Fruit fly (Drosophila melanogaster): ENCODE data around the gene CG4678.

The CG4678 gene

DNA sequence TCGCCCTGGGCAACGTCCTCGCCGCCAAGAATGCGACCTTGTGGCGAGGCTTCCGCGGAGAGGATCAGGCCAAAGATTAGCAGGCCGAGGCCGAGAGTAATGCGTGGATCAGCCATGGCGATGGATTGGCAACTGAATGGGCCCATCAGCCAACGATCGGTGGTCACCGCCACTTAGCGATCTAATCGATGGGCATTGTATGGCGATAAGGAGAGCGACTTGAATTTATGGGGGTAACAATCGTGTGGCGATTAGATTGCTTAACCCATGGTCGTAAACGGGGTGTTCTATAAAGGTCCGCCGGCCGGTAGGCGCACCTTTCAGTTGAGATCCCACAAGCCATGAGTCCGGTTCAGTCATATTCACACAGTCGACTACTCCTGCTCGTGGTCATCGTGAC is 7.8 kb downstream of the CG4678 start, which contains the start of the genes CG9673 and CG4653:
TSS of gene CG9673 (minus strand) at position 138 of the 400 bp plus-strand sequence.
TSS of gene CG4653 (plus strand) at position 335 of the 400 bp plus-strand sequence.
- TF ChIP-seq foxo (GFP tag; optimal IDR thresholded peaks at IDR 0.05), result no peak
- no peak for TF ChIP-seq psq (GFP tag; optimal IDR thresholded peaks at IDR 0.05)
- TF ChIP-seq br (GFP tag; optimal IDR thresholded peaks at IDR 0.05), result no peak
- no peak for TF ChIP-seq dmrt93B (GFP tag; optimal IDR thresholded peaks at IDR 0.05)
- peak; percentile 24 for TF ChIP-seq CrebA (GFP tag; optimal IDR thresholded peaks at IDR 0.05; ENCODE audit: borderline replicate concordance)

DNA sequence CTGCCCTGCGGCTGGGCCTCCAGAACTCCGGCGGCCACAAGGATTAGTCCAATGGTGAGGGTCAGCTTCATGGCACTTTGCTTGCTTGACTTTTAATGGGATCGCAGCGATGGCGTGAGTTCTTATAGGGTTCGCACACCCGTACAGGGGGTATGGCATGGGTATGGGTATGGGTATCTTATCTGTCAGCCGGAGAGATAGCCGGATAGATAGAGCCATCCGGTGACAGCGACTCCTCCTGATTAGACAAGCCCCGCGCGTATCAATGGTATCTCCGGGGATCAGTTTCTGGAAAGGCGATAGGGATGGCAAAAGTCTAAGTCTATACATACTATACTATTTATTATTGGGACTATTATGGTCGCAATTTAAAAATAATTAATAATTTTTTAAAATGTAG is 10.8 kb downstream of the CG4678 start, which contains the start of gene CG9672:
TSS of gene CG9672 (minus strand) at position 101 of the 400 bp plus-strand sequence.
- TF ChIP-seq lola (GFP tag; optimal IDR thresholded peaks at IDR 0.05) (no peak), h (GFP tag; optimal IDR thresholded peaks at IDR 0.05) (peak; percentile 12)

DNA sequence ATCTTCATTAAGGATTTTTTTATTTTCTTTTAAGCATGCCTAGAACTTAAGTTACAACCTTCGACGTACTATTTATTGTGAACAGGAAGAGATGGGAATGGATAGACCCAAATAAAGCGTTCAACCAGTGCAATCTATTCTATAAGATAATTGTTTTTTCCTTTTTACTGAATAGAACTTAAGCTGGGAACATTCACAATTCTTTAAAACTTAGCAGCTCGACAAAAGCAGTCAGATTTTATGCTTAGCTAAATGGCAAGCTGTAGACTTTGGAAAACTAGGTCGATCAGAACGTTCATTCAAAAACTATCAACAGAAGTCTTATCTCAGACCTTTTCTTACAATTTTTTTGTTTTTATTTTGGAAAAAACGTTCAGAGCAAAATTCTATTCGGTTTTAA is 15.1 kb downstream of the CG4678 start, which contains the start of gene CG13008:
TSS of gene CG13008 (plus strand) at position 301 of the 400 bp plus-strand sequence.
- no peak for TF ChIP-seq jim (GFP tag; optimal IDR thresholded peaks at IDR 0.05)
- TF ChIP-seq lola (GFP tag; optimal IDR thresholded peaks at IDR 0.05), result no peak
- TF ChIP-seq OdsH (GFP tag; optimal IDR thresholded peaks at IDR 0.05), result no peak
- TF ChIP-seq sv (GFP tag; optimal IDR thresholded peaks at IDR 0.05), result no peak
- no peak for TF ChIP-seq Sp1 (GFP tag; optimal IDR thresholded peaks at IDR 0.05)
- no peak for TF ChIP-seq Vsx2 (GFP tag; optimal IDR thresholded peaks at IDR 0.05; ENCODE audit: partially characterized antibody)
- no peak for TF ChIP-seq Hnf4 (GFP tag; optimal IDR thresholded peaks at IDR 0.05)
- TF ChIP-seq Abd-B (GFP tag; optimal IDR thresholded peaks at IDR 0.05), result no peak
- TF ChIP-seq Mio (GFP tag; optimal IDR thresholded peaks at IDR 0.05), result no peak

DNA sequence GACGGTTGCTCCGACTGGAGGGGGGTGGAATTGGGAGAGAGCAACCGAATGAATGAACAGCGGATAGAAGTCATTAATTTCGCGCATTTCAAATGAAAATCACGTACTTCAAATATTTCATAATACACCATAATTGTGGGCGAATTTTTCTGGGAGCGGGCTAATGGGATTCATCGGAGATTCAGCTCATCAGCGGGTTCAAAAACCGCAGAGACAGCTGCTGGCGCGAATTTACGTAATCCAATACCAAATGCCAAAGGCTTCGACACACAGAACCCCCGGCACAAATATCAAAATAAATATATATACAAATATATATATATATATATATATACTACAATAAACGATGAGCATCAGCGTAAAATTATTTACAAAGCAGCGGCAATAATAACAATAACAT is 20.7 kb downstream of the CG4678 start:
- TF ChIP-seq fru (GFP tag; optimal IDR thresholded peaks at IDR 0.05), result no peak
- no peak for TF ChIP-seq Rel (GFP tag; optimal IDR thresholded peaks at IDR 0.05)
- TF ChIP-seq Rel (tag; optimal IDR thresholded peaks at IDR 0.05), result peak; percentile 58

DNA sequence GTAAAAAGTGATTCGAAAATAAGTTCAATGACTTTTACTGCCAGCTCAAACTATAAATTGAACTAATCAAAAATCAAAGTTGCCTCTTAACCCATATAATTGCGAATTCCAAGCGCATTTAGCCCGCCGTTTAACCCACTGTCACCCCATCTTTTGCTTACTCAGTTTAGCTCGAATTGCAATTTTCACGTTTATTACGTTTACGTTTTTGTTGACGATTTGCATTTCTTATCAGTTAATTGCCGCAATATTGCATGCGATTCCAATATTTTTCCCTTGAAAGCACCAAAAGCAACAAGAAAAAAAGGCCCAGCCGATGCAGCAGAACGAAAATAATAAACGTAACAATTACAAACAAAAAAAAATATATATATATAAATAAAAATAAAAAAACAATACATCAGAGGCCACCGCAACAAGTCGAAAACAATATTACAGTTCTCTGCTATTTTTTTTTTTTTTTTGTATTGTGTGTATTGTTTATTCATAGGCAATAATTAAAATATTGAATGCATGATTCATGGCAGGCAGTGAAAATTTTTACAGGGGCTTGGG is 22.3 kb downstream of the CG4678 start:
- TF ChIP-seq Abd-B (GFP tag; optimal IDR thresholded peaks at IDR 0.05) (no peak), Sp1 (GFP tag; optimal IDR thresholded peaks at IDR 0.05) (no peak), Hr83 (GFP tag; optimal IDR thresholded peaks at IDR 0.05; ENCODE audit: poor library complexity, severe bottlenecking) (no peak), foxo (GFP tag; optimal IDR thresholded peaks at IDR 0.05) (no peak), dsf (GFP tag; optimal IDR thresholded peaks at IDR 0.05; ENCODE audit: borderline replicate concordance) (no peak), Dif (GFP tag; optimal IDR thresholded peaks at IDR 0.05; ENCODE audit: partially characterized antibody) (no peak), Mio (GFP tag; optimal IDR thresholded peaks at IDR 0.05) (no peak), lola (GFP tag; optimal IDR thresholded peaks at IDR 0.05) (no peak), brk (GFP tag; optimal IDR thresholded peaks at IDR 0.05) (no peak), GATAd (GFP tag; optimal IDR thresholded peaks at IDR 0.05) (no peak), Myc (optimal IDR thresholded peaks at IDR 0.05) (no peak)

DNA sequence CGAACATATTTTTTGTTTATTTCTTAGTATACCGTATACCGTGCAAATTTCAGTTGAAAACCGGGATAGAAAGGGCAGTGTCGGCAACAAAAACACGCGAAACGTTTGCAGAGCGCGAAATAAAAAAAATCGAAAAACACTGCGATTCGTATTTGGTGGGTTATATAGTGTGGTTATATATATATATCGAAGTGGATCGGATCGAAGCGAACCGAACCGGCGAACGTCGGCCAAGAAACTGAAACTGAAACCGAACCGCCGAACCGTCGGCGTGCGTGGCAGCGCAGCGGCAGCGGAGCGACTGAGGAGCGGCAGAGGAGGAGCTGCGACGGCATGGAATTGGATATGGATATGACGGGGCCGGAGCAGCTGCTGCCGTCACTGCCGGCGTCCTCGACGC is 25.2 kb downstream of the CG4678 start, which contains the start of the genes CG32572 and CG34325:
TSS of gene CG32572 (plus strand) at position 16 of the 400 bp plus-strand sequence.
TSS of gene CG34325 (minus strand) at position 244 of the 400 bp plus-strand sequence.
- TF ChIP-seq Vsx2 (GFP tag; optimal IDR thresholded peaks at IDR 0.05; ENCODE audit: partially characterized antibody) (no peak), foxo (GFP tag; optimal IDR thresholded peaks at IDR 0.05) (no peak), N (GFP tag; optimal IDR thresholded peaks at IDR 0.05) (no peak), CG32264 (GFP tag; optimal IDR thresholded peaks at IDR 0.05) (no peak), Dif (GFP tag; optimal IDR thresholded peaks at IDR 0.05; ENCODE audit: partially characterized antibody) (no peak), dl (GFP tag; optimal IDR thresholded peaks at IDR 0.05; ENCODE audit: insufficient read depth in 1 of 2, partially characterized antibody in 2 of 2) (no peak), lola (GFP tag; optimal IDR thresholded peaks at IDR 0.05) (no peak), tai (GFP tag; optimal IDR thresholded peaks at IDR 0.05) (no peak), jim (GFP tag; optimal IDR thresholded peaks at IDR 0.05) (no peak), dsf (GFP tag; optimal IDR thresholded peaks at IDR 0.05; ENCODE audit: borderline replicate concordance) (no peak), woc (GFP tag; optimal IDR thresholded peaks at IDR 0.05) (no peak), brk (GFP tag; optimal IDR thresholded peaks at IDR 0.05) (no peak), sage (GFP tag; optimal IDR thresholded peaks at IDR 0.05) (no peak), Dfd (GFP tag; optimal IDR thresholded peaks at IDR 0.05) (no peak), rgr (GFP tag; optimal IDR thresholded peaks at IDR 0.05) (no peak), HLH106 (tag; optimal IDR thresholded peaks at IDR 0.05) (no peak), pan (optimal IDR thresholded peaks at IDR 0.05) (no peak), fru (GFP tag; optimal IDR thresholded peaks at IDR 0.05) (no peak), psq (GFP tag; optimal IDR thresholded peaks at IDR 0.05) (no peak)

All from whole organism, wandering third instar larva.